Worm (Caenorhabditis elegans): Measurements from ENCODE around the gene K07E1.1.
A peak's percentile ranks its signal among the peaks of the same experiment; 100 is the strongest.

K07E1.1 gene

ce11 chrII:4537141-4537540, 13.7 kb upstream of the K07E1.1 start, which contains the start of gene sra-33 (continued):
- TF ChIP-seq zag-1 (tag; optimal IDR thresholded peaks at IDR 0.05), result no peak

DNA sequence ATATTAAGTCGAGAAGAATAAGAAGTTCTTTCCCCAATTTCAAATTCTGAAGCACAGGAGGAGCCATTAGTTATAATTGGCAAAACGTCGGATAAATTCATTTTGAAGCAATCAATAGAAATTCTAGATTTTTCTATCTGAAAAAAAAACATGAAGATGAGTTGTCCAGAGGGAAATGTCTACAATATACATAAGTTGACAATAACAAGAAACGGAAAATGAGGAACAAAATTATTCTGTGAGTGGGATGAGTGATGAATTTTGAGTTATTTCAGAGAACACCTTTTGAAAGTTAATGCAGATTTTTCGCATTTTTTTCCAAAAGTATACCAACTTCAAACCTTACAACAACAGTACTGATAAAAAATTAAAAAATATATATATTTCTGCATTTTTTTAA, 10.3 kb upstream of the K07E1.1 start, which contains the start of gene sra-36:
Gene sra-36 (minus strand): TSS at position 101 of the 400 bp plus-strand sequence.
- TF ChIP-seq hlh-4 (tag; optimal IDR thresholded peaks at IDR 0.05) (no peak), ceh-82 (tag; optimal IDR thresholded peaks at IDR 0.05) (no peak), aha-1 (tag; optimal IDR thresholded peaks at IDR 0.05) (no peak), lin-13 (GFP tag; optimal IDR thresholded peaks at IDR 0.05) (no peak), ceh-90 (tag; optimal IDR thresholded peaks at IDR 0.05) (no peak)

DNA sequence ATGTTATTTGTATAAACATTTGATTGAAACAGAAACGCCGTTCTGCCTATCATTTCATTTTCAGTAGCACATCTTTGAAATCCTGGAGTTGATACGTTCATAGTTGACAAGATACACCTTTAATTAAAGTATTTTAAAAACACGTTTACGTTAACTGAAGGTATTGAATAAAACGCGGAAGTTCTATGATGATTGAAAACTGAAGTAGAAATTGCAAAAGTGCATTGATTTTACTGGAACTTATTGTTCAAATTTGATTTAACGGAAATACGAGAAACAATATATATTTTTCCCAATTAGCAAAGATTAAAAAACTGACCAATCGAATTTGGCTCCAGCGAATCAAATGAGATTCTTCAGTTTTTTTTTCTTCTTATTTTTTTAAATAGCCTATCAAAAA, 7.3 kb upstream of the K07E1.1 start, which contains the start of gene sra-34:
Gene sra-34 (minus strand): TSS at position 101 of the 400 bp plus-strand sequence.
- no peak for TF ChIP-seq ces-1 (GFP tag; optimal IDR thresholded peaks at IDR 0.05)

DNA sequence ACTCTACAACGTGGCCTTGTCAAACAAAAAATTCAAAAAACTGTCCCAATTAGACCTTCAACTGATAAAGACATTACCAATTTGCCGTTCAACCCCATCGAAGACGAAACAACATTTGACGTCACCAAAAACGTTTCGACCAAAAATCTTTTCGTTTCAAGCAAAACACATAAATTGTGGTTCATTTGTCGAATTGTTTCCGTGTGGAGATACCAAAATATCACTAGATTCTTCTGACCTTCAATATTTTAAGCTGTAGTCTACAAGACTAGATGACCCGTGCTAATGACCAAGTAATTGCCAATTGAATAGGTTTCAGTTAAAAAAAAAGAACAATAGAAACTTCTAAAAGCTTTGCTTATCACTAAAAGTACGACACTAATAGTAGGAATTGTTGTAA, 2.5 kb upstream of the K07E1.1 start:
- peak; percentile 74 for TF ChIP-seq nhr-85 (tag)
- TF ChIP-seq aly-2 (tag; optimal IDR thresholded peaks at IDR 0.05), result no peak
- TF ChIP-seq nhr-237 (tag; optimal IDR thresholded peaks at IDR 0.05), result no peak
- no peak for TF ChIP-seq skn-1 (tag; optimal IDR thresholded peaks at IDR 0.05)

ce11 chrII:4549983-4550572, 805 bp upstream of the K07E1.1 start:
- no peak for TF ChIP-seq rnt-1 (tag; optimal IDR thresholded peaks at IDR 0.05)
- TF ChIP-seq nhr-85 (tag), result peak; percentile 90
- peak; percentile 64 for TF ChIP-seq lin-14 (GFP tag; optimal IDR thresholded peaks at IDR 0.05)
- peak; percentile 47 for TF ChIP-seq nhr-20 (tag; optimal IDR thresholded peaks at IDR 0.05)
- TF ChIP-seq aly-2 (tag; optimal IDR thresholded peaks at IDR 0.05), result no peak
- TF ChIP-seq elt-3 (tag; optimal IDR thresholded peaks at IDR 0.05), result peak in 4 of 6 experiments; percentile 4 to 58 (median 20)
- TF ChIP-seq fkh-4 (tag; optimal IDR thresholded peaks at IDR 0.05; ENCODE audit: borderline replicate concordance), result no peak
- peak; percentile 17 for TF ChIP-seq blmp-1 (tag; optimal IDR thresholded peaks at IDR 0.05)
- peak; percentile 33 for TF ChIP-seq nhr-90 (tag; optimal IDR thresholded peaks at IDR 0.05; ENCODE audit: poor library complexity)
- no peak for TF ChIP-seq efl-1 (optimal IDR thresholded peaks at IDR 0.05)
- TF ChIP-seq efl-1 (GFP tag; optimal IDR thresholded peaks at IDR 0.05 in 1 of 2), result peak in 1 of 2 experiments; percentile 91
- TF ChIP-seq lsy-2 (tag; optimal IDR thresholded peaks at IDR 0.05), result peak in 1 of 2 experiments; percentile 20
- peak; percentile 21 for TF ChIP-seq snu-23 (GFP tag; optimal IDR thresholded peaks at IDR 0.05)
- TF ChIP-seq pag-3 (tag; optimal IDR thresholded peaks at IDR 0.05; ENCODE audit: borderline replicate concordance, insufficient read depth), result peak; percentile 73
- peak; percentile 28 for TF ChIP-seq nhr-71 (tag; optimal IDR thresholded peaks at IDR 0.05)

DNA sequence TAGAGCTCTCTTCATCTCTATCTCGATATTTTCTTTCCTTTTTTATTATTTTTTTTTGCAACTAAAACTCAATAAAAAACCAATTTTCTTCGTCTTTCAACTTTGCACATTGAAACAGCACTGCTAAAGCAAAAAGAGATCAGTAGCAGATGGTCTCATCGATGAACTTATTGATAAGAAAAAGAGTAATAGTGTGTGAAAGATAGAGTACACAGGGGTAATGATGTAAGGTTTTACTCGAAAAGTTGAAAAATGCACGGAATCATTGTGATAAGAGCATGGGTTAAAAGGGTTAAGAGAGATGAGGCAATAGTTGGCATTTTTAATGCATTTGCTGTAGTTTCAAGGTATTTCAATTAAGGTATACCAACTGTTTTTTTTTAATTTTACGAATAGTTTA, 1.2 kb downstream of the K07E1.1 start:
- TF ChIP-seq pqm-1 (tag; optimal IDR thresholded peaks at IDR 0.05) (peak; percentile 30), elt-2 (tag; optimal IDR thresholded peaks at IDR 0.05) (peak; percentile 76), ceh-90 (tag; optimal IDR thresholded peaks at IDR 0.05) (no peak), sptf-1 (tag; optimal IDR thresholded peaks at IDR 0.05) (no peak), nhr-84 (tag; optimal IDR thresholded peaks at IDR 0.05) (no peak), fkh-8 (tag; optimal IDR thresholded peaks at IDR 0.05) (no peak), lsy-2 (tag; optimal IDR thresholded peaks at IDR 0.05) (no peak), unc-62 (GFP tag; optimal IDR thresholded peaks at IDR 0.05) (no peak), F16B12.6 (tag; optimal IDR thresholded peaks at IDR 0.05) (no peak), vab-15 (tag; optimal IDR thresholded peaks at IDR 0.05) (no peak), mef-2 (tag; optimal IDR thresholded peaks at IDR 0.05) (no peak), nhr-90 (tag; optimal IDR thresholded peaks at IDR 0.05; ENCODE audit: poor library complexity) (peak; percentile 34), hpl-2 (GFP tag; optimal IDR thresholded peaks at IDR 0.05) (no peak), lir-3 (tag; optimal IDR thresholded peaks at IDR 0.05; ENCODE audit: poor library complexity) (no peak), efl-3 (GFP tag; optimal IDR thresholded peaks at IDR 0.05) (no peak), mab-9 (GFP tag; IDR thresholded peaks at IDR 0.05) (no peak), swsn-7 (tag; optimal IDR thresholded peaks at IDR 0.05) (no peak)
